Fruit fly (Drosophila melanogaster): ENCODE results near the gene Dredd.

- TF ChIP-seq CTCF (optimal IDR thresholded peaks at IDR 0.05): no peak
- TF ChIP-seq CG8478 (optimal IDR thresholded peaks at IDR 0.05): no peak
Observed at dm6 chrX:618583-618982, 16.8 kb downstream of the Dredd start.
